Fruit fly (Drosophila melanogaster): Measurements from ENCODE around the gene Gug.

The Gug gene

dm6 chr3L:8509567-8510109 is 59.9 kb downstream of the Gug start, which contains the start of the genes ZC3H3 and Pus7 (continued):
- TF ChIP-seq CG16815 (GFP tag; optimal IDR thresholded peaks at IDR 0.05) (no peak), Adf1 (GFP tag; IDR thresholded peaks at IDR 0.05) (no peak), CG34422 (GFP tag; IDR thresholded peaks at IDR 0.05) (no peak), Doc3 (GFP tag; IDR thresholded peaks at IDR 0.05; ENCODE audit: partially characterized antibody) (no peak), wek (GFP tag; optimal IDR thresholded peaks at IDR 0.05) (no peak), C15 (GFP tag; IDR thresholded peaks at IDR 0.05) (no peak), en (GFP tag; optimal IDR thresholded peaks at IDR 0.05) (no peak), CG1024 (GFP tag; IDR thresholded peaks at IDR 0.05) (0 out of 2 replicates have a peak, but pooled peaks have one; percentile 15), pzg (GFP tag; optimal IDR thresholded peaks at IDR 0.05) (peak; percentile 56), pita (GFP tag; optimal IDR thresholded peaks at IDR 0.05) (no peak), Med (GFP tag) (peak; percentile 61), fru (optimal IDR thresholded peaks at IDR 0.05) (no peak), Bteb2 (GFP tag; optimal IDR thresholded peaks at IDR 0.05) (no peak), CG17361 (GFP tag; IDR thresholded peaks at IDR 0.05) (peak; percentile 43; the same call in 1 of the 3 replicates), Sin3A (optimal IDR thresholded peaks at IDR 0.05) (no peak), nmo (GFP tag; optimal IDR thresholded peaks at IDR 0.05) (peak; percentile 39), CG2120 (GFP tag; optimal IDR thresholded peaks at IDR 0.05) (peak; percentile 4), MESR4 (GFP tag; optimal IDR thresholded peaks at IDR 0.05) (peak; percentile 90), Gug (GFP tag; IDR thresholded peaks at IDR 0.05) (no peak), CG16813 (GFP tag; IDR thresholded peaks at IDR 0.05; ENCODE audit: partially characterized antibody) (no peak), CG11695 (GFP tag; IDR thresholded peaks at IDR 0.05) (no peak), corto (GFP tag; optimal IDR thresholded peaks at IDR 0.05) (no peak), kni (GFP tag; optimal IDR thresholded peaks at IDR 0.05) (no peak), Nf-YC (tag; optimal IDR thresholded peaks at IDR 0.05) (peak; percentile 44), CG12769 (tag; optimal IDR thresholded peaks at IDR 0.05) (no peak), lov (optimal IDR thresholded peaks at IDR 0.05) (no peak), lov (GFP tag; IDR thresholded peaks at IDR 0.05) (no peak), Mrtf (GFP tag; IDR thresholded peaks at IDR 0.05) (no peak), wor (GFP tag; IDR thresholded peaks at IDR 0.05) (no peak), stc (GFP tag; IDR thresholded peaks at IDR 0.05) (no peak), jing (GFP tag; optimal IDR thresholded peaks at IDR 0.05) (no peak), Hr51 (GFP tag; optimal IDR thresholded peaks at IDR 0.05) (peak in 1 of 2 experiments; percentile 32), danr (GFP tag; IDR thresholded peaks at IDR 0.05) (no peak), kay (GFP tag; optimal IDR thresholded peaks at IDR 0.05) (no peak), Fer1 (GFP tag; optimal IDR thresholded peaks at IDR 0.05) (peak; percentile 15), CG31441 (GFP tag; IDR thresholded peaks at IDR 0.05) (no peak), D19B (GFP tag; optimal IDR thresholded peaks at IDR 0.05) (no peak), CG2889 (GFP tag; IDR thresholded peaks at IDR 0.05) (no peak), sd (tag; optimal IDR thresholded peaks at IDR 0.05) (no peak), CG15073 (GFP tag; optimal IDR thresholded peaks at IDR 0.05) (no peak), cg (GFP tag; optimal IDR thresholded peaks at IDR 0.05) (no peak), gcm2 (GFP tag; optimal IDR thresholded peaks at IDR 0.05) (no peak), CG30020 (tag; optimal IDR thresholded peaks at IDR 0.05) (peak; percentile 44), CG2199 (GFP tag; IDR thresholded peaks at IDR 0.05) (no peak), Ada2b (GFP tag; IDR thresholded peaks at IDR 0.05) (no peak), bbx (GFP tag; IDR thresholded peaks at IDR 0.05; ENCODE audit: partially characterized antibody) (no peak), jigr1 (GFP tag; IDR thresholded peaks at IDR 0.05) (no peak), ci (GFP tag; IDR thresholded peaks at IDR 0.05) (no peak), Eip74EF (GFP tag; optimal IDR thresholded peaks at IDR 0.05) (no peak), sim (GFP tag; IDR thresholded peaks at IDR 0.05) (no peak), Sry-β (GFP tag; optimal IDR thresholded peaks at IDR 0.05) (no peak), B-H2 (GFP tag; optimal IDR thresholded peaks at IDR 0.05) (no peak)

Data from whole organism, embryonic.